Fruit fly (Drosophila melanogaster): ENCODE data around the gene Acsf2.

Acsf2 gene

dm6 chr2L:5342119-5342817 lies at the start of gene Acsf2:
Acsf2 (minus strand) TSS chr2L:5342234.
- peak; percentile 100 for TF ChIP-seq noc (tag; optimal IDR thresholded peaks at IDR 0.05)

- TF ChIP-seq noc (tag; optimal IDR thresholded peaks at IDR 0.05) = no peak
These were observed 44.2 kb upstream of the Acsf2 start for dm6 chr2L:5386261-5386660.

- TF ChIP-seq noc (tag; optimal IDR thresholded peaks at IDR 0.05) = no peak
These were observed 39.4 kb upstream of the Acsf2 start for dm6 chr2L:5381305-5381973.

dm6 chr2L:5378829-5379228 lies 36.8 kb upstream of the Acsf2 start:
- no peak for TF ChIP-seq noc (tag; optimal IDR thresholded peaks at IDR 0.05)

- no peak for TF ChIP-seq noc (tag; optimal IDR thresholded peaks at IDR 0.05)
These were observed 34.4 kb upstream of the Acsf2 start for dm6 chr2L:5376442-5376841.

- no peak for TF ChIP-seq noc (tag; optimal IDR thresholded peaks at IDR 0.05)
These were observed 33.0 kb upstream of the Acsf2 start for dm6 chr2L:5374989-5375388.

dm6 chr2L:5374216-5374615 lies 32.2 kb upstream of the Acsf2 start:
- no peak for TF ChIP-seq noc (tag; optimal IDR thresholded peaks at IDR 0.05)

- no peak for TF ChIP-seq noc (tag; optimal IDR thresholded peaks at IDR 0.05)
These were observed 30.5 kb upstream of the Acsf2 start for dm6 chr2L:5372552-5372951.

- TF ChIP-seq noc (tag; optimal IDR thresholded peaks at IDR 0.05) = no peak
These were observed 25.9 kb upstream of the Acsf2 start for dm6 chr2L:5367983-5368382.

dm6 chr2L:5365841-5366240 lies 23.8 kb upstream of the Acsf2 start:
- no peak for TF ChIP-seq noc (tag; optimal IDR thresholded peaks at IDR 0.05)

- TF ChIP-seq noc (tag; optimal IDR thresholded peaks at IDR 0.05) = no peak
These were observed 20.3 kb upstream of the Acsf2 start for dm6 chr2L:5362351-5362750.

- no peak for TF ChIP-seq noc (tag; optimal IDR thresholded peaks at IDR 0.05)
These were observed 11.4 kb upstream of the Acsf2 start for dm6 chr2L:5353454-5353853.

dm6 chr2L:5348591-5348990 lies 6.6 kb upstream of the Acsf2 start:
- no peak for TF ChIP-seq noc (tag; optimal IDR thresholded peaks at IDR 0.05)

dm6 chr2L:5345900-5346299 lies 3.9 kb upstream of the Acsf2 start, which contains the start of gene nompC:
nompC (plus strand) TSS chr2L:5346200.
- TF ChIP-seq noc (tag; optimal IDR thresholded peaks at IDR 0.05) = no peak

- TF ChIP-seq noc (tag; optimal IDR thresholded peaks at IDR 0.05) = no peak
These were observed 922 bp downstream of the Acsf2 start for dm6 chr2L:5341015-5341608.

dm6 chr2L:5338721-5339036 lies 3.4 kb downstream of the Acsf2 start:
- TF ChIP-seq noc (tag; optimal IDR thresholded peaks at IDR 0.05) = no peak

- TF ChIP-seq noc (tag; optimal IDR thresholded peaks at IDR 0.05) = peak; percentile 83
These were observed 3.9 kb downstream of the Acsf2 start, which contains the start of gene fusl for dm6 chr2L:5338024-5338720. fusl (minus strand) TSS chr2L:5338073.
